Worm (Caenorhabditis elegans) whole organism, L2 larva: ENCODE measurements around the gene W03A5.1.

ENCODE experiments used
- R02D3.7 ChIP-seq: fragments of 150-350 bp; optimal IDR thresholded peaks from 2 replicates; lab custom pipeline; 2014; ENCODE audit warnings: missing biosample characterization, missing genetic modification characterization
- aly-2 ChIP-seq: fragments of 150-350 bp; optimal IDR thresholded peaks from 2 replicates; lab custom pipeline; 2014; ENCODE audit warnings: missing biosample characterization, missing genetic modification characterization
- ceh-82 ChIP-seq: fragments of 150-350 bp; optimal IDR thresholded peaks from 2 replicates; lab custom pipeline; 2014; ENCODE audit warnings: missing biosample characterization, missing genetic modification characterization
- elt-3 ChIP-seq: sonication (generic microtip); optimal IDR thresholded peaks from 2 replicates; lab custom pipeline; 2017; ENCODE audit warnings: missing biosample characterization, missing genetic modification characterization
- lin-13 ChIP-seq: fragments of 150-350 bp; optimal IDR thresholded peaks from 2 replicates; lab custom pipeline; 2014; ENCODE audit warnings: missing biosample characterization, missing genetic modification reagents, missing genetic modification characterization
- lin-39 ChIP-seq: fragments of 150-350 bp; optimal IDR thresholded peaks from 2 replicates; lab custom pipeline; 2014; ENCODE audit warnings: missing biosample characterization, missing genetic modification reagents, missing genetic modification characterization
- peb-1 ChIP-seq: fragments of 150-350 bp; optimal IDR thresholded peaks from 2 replicates; lab custom pipeline; 2014; ENCODE audit warnings: missing biosample characterization, missing genetic modification characterization
- skn-1 ChIP-seq: sonication (generic microtip); optimal IDR thresholded peaks from 2 replicates; lab custom pipeline; 2017; ENCODE audit warnings: missing biosample characterization, missing genetic modification characterization
- sma-9 ChIP-seq, 2 experiments: fragments of 150-350 bp in 1 of 2; sonication (generic microtip) in 1 of 2; optimal IDR thresholded peaks; 2 replicates each; lab custom pipeline; 2014 to 2016; ENCODE audit warnings: missing genetic modification characterization in 2 of 2, mild to moderate bottlenecking in 1 of 2, missing biosample characterization in 1 of 2, missing compliant biosample characterization in 1 of 2, missing genetic modification reagents in 1 of 2, moderate library complexity in 1 of 2
- snpc-4 ChIP-seq: fragments of 150-350 bp; optimal IDR thresholded peaks from 2 replicates; lab custom pipeline; 2014; ENCODE audit warnings: missing biosample characterization, missing genetic modification characterization
- unc-62 ChIP-seq: fragments of 150-350 bp; optimal IDR thresholded peaks from 2 replicates; lab custom pipeline; 2014; ENCODE audit warnings: missing biosample characterization, missing genetic modification reagents, missing genetic modification characterization
- zag-1 ChIP-seq: fragments of 150-350 bp; optimal IDR thresholded peaks from 2 replicates; lab custom pipeline; 2014; ENCODE audit warnings: missing biosample characterization, missing genetic modification characterization

- TF ChIP-seq unc-62 (GFP tag; lab: Kevin White, UChicago): no peak
- TF ChIP-seq elt-3 (tag; lab: Kevin White, UChicago): no peak
- TF ChIP-seq skn-1 (tag; lab: Kevin White, UChicago): no peak
- TF ChIP-seq aly-2 (tag; lab: Kevin White, UChicago): no peak
- no peak for TF ChIP-seq peb-1
- no peak for TF ChIP-seq lin-39
- no peak for TF ChIP-seq snpc-4 (tag; lab: Kevin White, UChicago)
- no peak for TF ChIP-seq R02D3.7 (tag; lab: Kevin White, UChicago)
- no peak for TF ChIP-seq zag-1 (tag; lab: Kevin White, UChicago)
- no peak for TF ChIP-seq lin-13
- TF ChIP-seq ceh-82: no peak
- no peak for TF ChIP-seq sma-9 (GFP tag; optimal IDR thresholded peaks at IDR 0.05; lab: Kevin White, UChicago)
- no peak for TF ChIP-seq sma-9 (tag; optimal IDR thresholded peaks at IDR 0.05; lab: Kevin White, UChicago)
Observed at ce11 chrIII:5406314-5406713, 1.4 kb upstream of the W03A5.1 start.
